Fruit fly (Drosophila melanogaster) whole organism, larva: ENCODE measurements around the gene qm.
A peak's percentile ranks its signal among the peaks of the same experiment; 100 is the strongest.

Source experiments
- noc ChIP-seq: fragments of 200-800 bp; sonication (Bioruptor generic); optimal IDR thresholded peaks from 3 replicates; lab custom pipeline; 2019; ENCODE audit warnings: missing biosample characterization, mild to moderate bottlenecking, missing genetic modification characterization, moderate library complexity

Gene qm

dm6 chr3L:7356386-7357117 is 8.4 kb downstream of the qm start, which contains the start of gene CTCF:
Gene CTCF, minus strand, starts transcription at chr3L:7356713.
- peak; percentile 10 for TF ChIP-seq noc (tag; lab: Kevin White, UChicago)

dm6 chr3L:7359827-7360323 is 11.8 kb downstream of the qm start, which contains the start of gene pst:
Gene pst, minus strand, starts transcription at chr3L:7360263.
- TF ChIP-seq noc (tag; lab: Kevin White, UChicago) = no peak

- TF ChIP-seq noc (tag; lab: Kevin White, UChicago) = no peak
These were observed 12.3 kb downstream of the qm start, which contains the start of gene Sec63 for dm6 chr3L:7360324-7360852. Gene Sec63, plus strand, starts transcription at chr3L:7360561.

dm6 chr3L:7361095-7361522 is 13.0 kb downstream of the qm start:
- TF ChIP-seq noc (tag; lab: Kevin White, UChicago) = peak; percentile 6

- TF ChIP-seq noc (tag; lab: Kevin White, UChicago) = no peak
These were observed 16.7 kb downstream of the qm start for dm6 chr3L:7364717-7365278.

- TF ChIP-seq noc (tag; lab: Kevin White, UChicago) = no peak
These were observed 19.9 kb downstream of the qm start for dm6 chr3L:7367798-7368678.

- no peak for TF ChIP-seq noc (tag; lab: Kevin White, UChicago)
These were observed 20.8 kb downstream of the qm start, which contains the start of gene Sh3beta for dm6 chr3L:7368934-7369333. Gene Sh3beta, minus strand, starts transcription at chr3L:7369260.

dm6 chr3L:7369543-7369942 is 21.4 kb downstream of the qm start, which contains the start of gene akirin:
Gene akirin, plus strand, starts transcription at chr3L:7369843.
- no peak for TF ChIP-seq noc (tag; lab: Kevin White, UChicago)

dm6 chr3L:7370231-7370882 is 22.2 kb downstream of the qm start:
- peak; percentile 11 for TF ChIP-seq noc (tag; lab: Kevin White, UChicago)

dm6 chr3L:7371290-7371689 is 23.2 kb downstream of the qm start:
- no peak for TF ChIP-seq noc (tag; lab: Kevin White, UChicago)

- no peak for TF ChIP-seq noc (tag; lab: Kevin White, UChicago)
These were observed 28.0 kb downstream of the qm start for dm6 chr3L:7376151-7376550.

- TF ChIP-seq noc (tag; lab: Kevin White, UChicago) = no peak
These were observed 28.7 kb downstream of the qm start for dm6 chr3L:7376830-7377229.

- no peak for TF ChIP-seq noc (tag; lab: Kevin White, UChicago)
These were observed 32.3 kb downstream of the qm start for dm6 chr3L:7380395-7380794.

dm6 chr3L:7381359-7381976 is 33.4 kb downstream of the qm start, which contains the start of the genes SMSr and smid:
Gene SMSr, minus strand, starts transcription at chr3L:7381474.
Gene smid, plus strand, starts transcription at chr3L:7381614.
- peak; percentile 39 for TF ChIP-seq noc (tag; lab: Kevin White, UChicago)
